Fruit fly (Drosophila melanogaster) whole organism, embryonic: ENCODE data around the gene Tpr2.

Source experiments
- ATbp ChIP-seq: fragments of 200-800 bp; sonication (Bioruptor generic); optimal IDR thresholded peaks from 2 replicates; lab custom pipeline; 2017; ENCODE audit warnings: missing biosample characterization, mild to moderate bottlenecking, missing genetic modification characterization, missing genetic modification reagents
- B-H1 ChIP-seq: fragments of 200-800 bp; sonication (Bioruptor generic); IDR thresholded peaks from 3 replicates; pipeline ENCODE4 v1.3.6; 2022; ENCODE audit warnings: missing biosample characterization, missing genetic modification characterization
- Bgb ChIP-seq: fragments of 200-800 bp; sonication (Bioruptor generic); IDR thresholded peaks from 2 replicates; pipeline ENCODE4 v1.3.6; 2022; ENCODE audit warnings: missing biosample characterization, missing genetic modification characterization; ENCODE audit not compliant: partially characterized antibody
- Bteb2 ChIP-seq: fragments of 200-800 bp; sonication (Bioruptor generic); optimal IDR thresholded peaks from 2 replicates; lab custom pipeline; 2016; ENCODE audit warnings: missing biosample characterization, missing genetic modification characterization
- CG1024 ChIP-seq: fragments of 200-800 bp; sonication (Bioruptor generic); IDR thresholded peaks from 2 replicates; pipeline ENCODE4 v1.3.6; 2022; ENCODE audit warnings: missing biosample characterization, missing genetic modification characterization
- CG10462 ChIP-seq: fragments of 200-800 bp; sonication (Bioruptor generic); optimal IDR thresholded peaks from 2 replicates; lab custom pipeline; 2016; ENCODE audit warnings: missing biosample characterization, missing genetic modification characterization
- CG10543 ChIP-seq: fragments of 200-800 bp; sonication (Bioruptor generic); optimal IDR thresholded peaks from 3 replicates; lab custom pipeline; 2017; ENCODE audit warnings: missing biosample characterization, mild to moderate bottlenecking, missing genetic modification characterization, moderate library complexity
- CG10959 ChIP-seq: fragments of 200-800 bp; sonication (Bioruptor generic); IDR thresholded peaks from 2 replicates; pipeline ENCODE4 v1.3.6; 2022; ENCODE audit warnings: missing biosample characterization, missing genetic modification characterization
- CG13624 ChIP-seq: fragments of 200-800 bp; sonication (Bioruptor generic); optimal IDR thresholded peaks from 2 replicates; lab custom pipeline; 2016; ENCODE audit warnings: missing biosample characterization, missing genetic modification characterization
- CG14860 ChIP-seq: fragments of 200-800 bp; sonication (Bioruptor generic); IDR thresholded peaks from 3 replicates; pipeline ENCODE4 v1.3.6; 2022; ENCODE audit warnings: missing biosample characterization, missing genetic modification characterization; ENCODE audit not compliant: partially characterized antibody
- CG15269 ChIP-seq: fragments of 200-800 bp; sonication (Bioruptor generic); optimal IDR thresholded peaks from 2 replicates; lab custom pipeline; 2018; ENCODE audit warnings: missing biosample characterization, mild to moderate bottlenecking, missing genetic modification characterization, moderate library complexity
- CG16779 ChIP-seq: fragments of 200-800 bp; sonication (Bioruptor generic); IDR thresholded peaks from 2 replicates; pipeline ENCODE4 v1.3.6; 2022; ENCODE audit warnings: missing biosample characterization, missing genetic modification characterization
- CG17912 ChIP-seq: fragments of 200-800 bp; sonication (Bioruptor generic); optimal IDR thresholded peaks from 2 replicates; lab custom pipeline; 2018; ENCODE audit warnings: missing biosample characterization, mild to moderate bottlenecking, missing genetic modification characterization
- CG18476 ChIP-seq: fragments of 200-800 bp; sonication (Bioruptor generic); optimal IDR thresholded peaks from 2 replicates; lab custom pipeline; 2016; ENCODE audit warnings: missing biosample characterization, mild to moderate bottlenecking, missing genetic modification characterization
- CG31224 ChIP-seq: fragments of 200-800 bp; sonication (Bioruptor generic); IDR thresholded peaks from 2 replicates; pipeline ENCODE4 v1.3.6; 2022; ENCODE audit warnings: missing biosample characterization, missing genetic modification characterization
- CG31441 ChIP-seq: fragments of 200-800 bp; sonication (Bioruptor generic); IDR thresholded peaks from 2 replicates; pipeline ENCODE4 v1.3.6; 2022; ENCODE audit warnings: missing biosample characterization, missing genetic modification characterization
- CG4707 ChIP-seq: fragments of 200-800 bp; sonication (Bioruptor generic); optimal IDR thresholded peaks from 2 replicates; lab custom pipeline; 2018; ENCODE audit warnings: missing biosample characterization, mild to moderate bottlenecking, missing genetic modification characterization, moderate library complexity
- CG6689 ChIP-seq: fragments of 200-800 bp; sonication (Bioruptor generic); IDR thresholded peaks from 2 replicates; pipeline ENCODE4 v1.3.6; 2022; ENCODE audit warnings: missing biosample characterization, missing genetic modification characterization
- CG6813 ChIP-seq: fragments of 200-800 bp; sonication (Bioruptor generic); optimal IDR thresholded peaks from 2 replicates; lab custom pipeline; 2017; ENCODE audit warnings: missing biosample characterization, missing genetic modification characterization, mild to moderate bottlenecking, moderate library complexity, missing genetic modification reagents
- CG6854 ChIP-seq: fragments of 200-800 bp; sonication (Bioruptor generic); optimal IDR thresholded peaks from 3 replicates; lab custom pipeline; 2017; ENCODE audit warnings: missing biosample characterization, mild to moderate bottlenecking, missing genetic modification characterization
- CG7372 ChIP-seq: fragments of 200-800 bp; sonication (Bioruptor generic); IDR thresholded peaks from 2 replicates; pipeline ENCODE4 v1.3.6; 2022; ENCODE audit warnings: missing biosample characterization, missing genetic modification characterization
- CG8089 ChIP-seq: fragments of 200-800 bp; sonication (Bioruptor generic); optimal IDR thresholded peaks from 3 replicates; lab custom pipeline; 2016; ENCODE audit warnings: missing biosample characterization, missing genetic modification characterization
- CoRest ChIP-seq: fragments of 200-800 bp; sonication (Bioruptor generic); optimal IDR thresholded peaks from 3 replicates; lab custom pipeline; 2018; ENCODE audit warnings: missing biosample characterization, mild to moderate bottlenecking, missing genetic modification characterization, moderate library complexity
- D19A ChIP-seq: fragments of 200-800 bp; optimal IDR thresholded peaks from 3 replicates; lab custom pipeline; 2019; ENCODE audit warnings: missing biosample characterization, mild to moderate bottlenecking, missing genetic modification characterization, moderate library complexity
- Dip2 ChIP-seq: fragments of 200-800 bp; sonication (Bioruptor generic); IDR thresholded peaks from 2 replicates; pipeline ENCODE4 v1.3.6; 2022; ENCODE audit warnings: missing biosample characterization, missing genetic modification characterization
- Fer3 ChIP-seq: fragments of 200-800 bp; sonication (Bioruptor generic); optimal IDR thresholded peaks from 2 replicates; lab custom pipeline; 2018; ENCODE audit warnings: missing biosample characterization, mild to moderate bottlenecking, missing genetic modification characterization, moderate library complexity
- HmgD ChIP-seq: fragments of 200-800 bp; sonication (Bioruptor generic); optimal IDR thresholded peaks from 3 replicates; lab custom pipeline; 2016; ENCODE audit warnings: missing biosample characterization, missing genetic modification characterization
- Hmr ChIP-seq: fragments of 200-800 bp; sonication (Bioruptor generic); optimal IDR thresholded peaks from 3 replicates; lab custom pipeline; 2017; ENCODE audit warnings: mild to moderate bottlenecking, missing biosample characterization, missing genetic modification reagents, missing genetic modification characterization
- Jarid2 ChIP-seq: fragments of 200-800 bp; sonication (Bioruptor generic); optimal IDR thresholded peaks from 3 replicates; lab custom pipeline; 2017; ENCODE audit warnings: mild to moderate bottlenecking, missing biosample characterization, missing genetic modification reagents, missing genetic modification characterization
- MTF-1 ChIP-seq: fragments of 200-800 bp; sonication (Bioruptor generic); optimal IDR thresholded peaks from 2 replicates; lab custom pipeline; 2018; ENCODE audit warnings: missing biosample characterization, mild to moderate bottlenecking, missing genetic modification characterization, borderline replicate concordance
- Med ChIP-seq: fragments of 200-800 bp; sonication (Bioruptor generic); peaks from one replicate; lab custom pipeline; 2016; ENCODE audit warnings: missing biosample characterization, missing genetic modification characterization, mild to moderate bottlenecking, inconsistent platforms, moderate library complexity
- Ptx1 ChIP-seq: fragments of 200-800 bp; sonication (Bioruptor generic); IDR thresholded peaks from 2 replicates; pipeline ENCODE4 v1.3.6; 2022; ENCODE audit warnings: missing biosample characterization, missing genetic modification characterization
- Sox100B ChIP-seq: fragments of 200-800 bp; sonication (Bioruptor generic); optimal IDR thresholded peaks from 3 replicates; lab custom pipeline; 2018; ENCODE audit warnings: missing biosample characterization, mild to moderate bottlenecking, missing genetic modification characterization
- crc ChIP-seq: fragments of 200-800 bp; sonication (Bioruptor generic); optimal IDR thresholded peaks from 2 replicates; lab custom pipeline; 2016; ENCODE audit warnings: missing biosample characterization, missing genetic modification characterization
- crp ChIP-seq, 2 experiments: fragments of 200-800 bp; sonication (Bioruptor generic); optimal IDR thresholded peaks; 2 replicates in 1 of 2; 3 replicates in 1 of 2; lab custom pipeline; 2017; ENCODE audit warnings: missing biosample characterization in 2 of 2, missing genetic modification characterization in 2 of 2, mild to moderate bottlenecking in 1 of 2, moderate library complexity in 1 of 2
- dimm ChIP-seq: fragments of 200-800 bp; sonication (Bioruptor generic); IDR thresholded peaks from 2 replicates; pipeline ENCODE4 v1.3.6; 2022; ENCODE audit warnings: missing biosample characterization, missing genetic modification characterization
- lab ChIP-seq: fragments of 200-800 bp; sonication (Bioruptor generic); optimal IDR thresholded peaks from 3 replicates; lab custom pipeline; 2017; ENCODE audit warnings: missing biosample characterization, missing genetic modification characterization, mild to moderate bottlenecking, moderate library complexity, missing genetic modification reagents
- mirr ChIP-seq: fragments of 200-800 bp; sonication (Bioruptor generic); optimal IDR thresholded peaks from 3 replicates; lab custom pipeline; 2018; ENCODE audit warnings: missing biosample characterization, mild to moderate bottlenecking, missing genetic modification characterization
- mld ChIP-seq: fragments of 200-800 bp; sonication (Bioruptor generic); IDR thresholded peaks from 3 replicates; pipeline ENCODE4 v1.3.6; 2022; ENCODE audit warnings: missing biosample characterization, missing genetic modification characterization; ENCODE audit not compliant: partially characterized antibody
- sens ChIP-seq: fragments of 200-800 bp; sonication (Bioruptor generic); peaks from one replicate; lab custom pipeline; 2016; ENCODE audit warnings: missing biosample characterization, missing genetic modification characterization
- seq ChIP-seq: fragments of 200-800 bp; sonication (Bioruptor generic); IDR thresholded peaks from 2 replicates; pipeline ENCODE4 v1.3.6; 2022; ENCODE audit warnings: missing biosample characterization, missing genetic modification characterization
- sna ChIP-seq: fragments of 200-800 bp; sonication (Bioruptor generic); IDR thresholded peaks from 2 replicates; pipeline ENCODE4 v1.3.6; 2022; ENCODE audit warnings: missing biosample characterization, missing genetic modification characterization; ENCODE audit not compliant: partially characterized antibody
- sqz ChIP-seq: fragments of 200-800 bp; sonication (Bioruptor generic); optimal IDR thresholded peaks from 3 replicates; lab custom pipeline; 2018; ENCODE audit warnings: missing biosample characterization, mild to moderate bottlenecking, missing genetic modification characterization
- tgo ChIP-seq: fragments of 200-800 bp; sonication (Bioruptor generic); IDR thresholded peaks from 3 replicates; pipeline ENCODE4 v1.3.6; 2022; ENCODE audit warnings: missing biosample characterization, missing genetic modification characterization
- tio ChIP-seq: fragments of 200-800 bp; sonication (Bioruptor generic); optimal IDR thresholded peaks from 2 replicates; lab custom pipeline; 2017; ENCODE audit warnings: missing biosample characterization, missing genetic modification characterization, inconsistent platforms
- tup ChIP-seq: fragments of 200-800 bp; sonication (Bioruptor generic); optimal IDR thresholded peaks from 2 replicates; lab custom pipeline; 2016; ENCODE audit warnings: missing biosample characterization, mild to moderate bottlenecking, missing genetic modification characterization, moderate library complexity
- unc-4 ChIP-seq: fragments of 200-800 bp; sonication (Bioruptor generic); IDR thresholded peaks from 2 replicates; pipeline ENCODE4 v1.3.6; 2022; ENCODE audit warnings: missing biosample characterization, missing genetic modification characterization; ENCODE audit not compliant: partially characterized antibody
- unpg ChIP-seq: fragments of 200-800 bp; sonication (Bioruptor generic); optimal IDR thresholded peaks from 3 replicates; lab custom pipeline; 2018; ENCODE audit warnings: missing biosample characterization, mild to moderate bottlenecking, missing genetic modification characterization, moderate library complexity
- zfh2 ChIP-seq: fragments of 200-800 bp; sonication (Bioruptor generic); optimal IDR thresholded peaks from 2 replicates; lab custom pipeline; 2016; ENCODE audit warnings: missing biosample characterization, missing genetic modification characterization

The Tpr2 gene

dm6 chr2L:16530809-16531208, 39.5 kb downstream of the Tpr2 start (continued):
- TF ChIP-seq Med: peak; percentile 61
- no peak for TF ChIP-seq CG16779 (GFP tag; lab: Robert Waterston, UW)
- TF ChIP-seq MTF-1 (GFP tag; lab: Kevin White, UChicago): peak; percentile 48
- TF ChIP-seq Sox100B: peak; percentile 27
- TF ChIP-seq tup (GFP tag; lab: Kevin White, UChicago): no peak
- TF ChIP-seq crp (GFP tag; optimal IDR thresholded peaks at IDR 0.05; lab: Kevin White, UChicago): no peak
- peak; percentile 5 for TF ChIP-seq CG10543 (GFP tag; lab: Kevin White, UChicago)
- peak; percentile 22 for TF ChIP-seq sqz
- peak; percentile 3 for TF ChIP-seq Bteb2
- TF ChIP-seq dimm (GFP tag; lab: Robert Waterston, UW): no peak
- no peak for TF ChIP-seq tio (GFP tag; lab: Kevin White, UChicago)
- peak; percentile 31; the same call in 1 of the 2 replicates for TF ChIP-seq CG31224 (GFP tag; lab: Robert Waterston, UW)
- no peak for TF ChIP-seq mld (GFP tag; lab: Robert Waterston, UW)
- TF ChIP-seq HmgD: no peak
- no peak for TF ChIP-seq zfh2 (GFP tag; lab: Kevin White, UChicago)
- TF ChIP-seq ATbp (GFP tag; lab: Kevin White, UChicago): peak; percentile 16
- TF ChIP-seq Jarid2 (GFP tag; lab: Kevin White, UChicago): peak; percentile 5

- TF ChIP-seq CG4707 (GFP tag; lab: Kevin White, UChicago) (no peak), CG6689 (GFP tag; lab: Robert Waterston, UW) (no peak), Bgb (no peak), CG6854 (GFP tag; lab: Kevin White, UChicago) (no peak), Ptx1 (GFP tag; lab: Robert Waterston, UW) (no peak), CG8089 (GFP tag; lab: Kevin White, UChicago) (no peak), B-H1 (no peak), CG15269 (tag; lab: Kevin White, UChicago) (peak; percentile 10), crc (no peak), unpg (peak; percentile 32), unc-4 (GFP tag; lab: Robert Waterston, UW) (no peak), CoRest (tag; lab: Kevin White, UChicago) (no peak), D19A (tag; lab: Kevin White, UChicago) (no peak), CG1024 (no peak), CG18476 (GFP tag; lab: Kevin White, UChicago) (no peak), CG17912 (GFP tag; lab: Kevin White, UChicago) (no peak), Fer3 (tag; lab: Kevin White, UChicago) (no peak), tgo (GFP tag; lab: Robert Waterston, UW) (no peak), Dip2 (GFP tag; lab: Robert Waterston, UW) (no peak), lab (GFP tag; lab: Kevin White, UChicago) (peak; percentile 40), CG14860 (GFP tag; lab: Robert Waterston, UW) (no peak), CG10959 (GFP tag; lab: Robert Waterston, UW) (no peak), CG7372 (GFP tag; lab: Robert Waterston, UW) (no peak), CG10462 (GFP tag; lab: Kevin White, UChicago) (no peak), sna (GFP tag; lab: Robert Waterston, UW) (no peak), mirr (GFP tag; lab: Kevin White, UChicago) (no peak), CG13624 (no peak), seq (GFP tag; lab: Robert Waterston, UW) (no peak), CG6813 (GFP tag; lab: Kevin White, UChicago) (peak; percentile 40), CG31441 (GFP tag; lab: Robert Waterston, UW) (no peak), Hmr (GFP tag; lab: Kevin White, UChicago) (peak; percentile 42), Med (peak; percentile 17), sens (peak; percentile 83)
These were observed 40.3 kb downstream of the Tpr2 start for dm6 chr2L:16531507-16532134.
